Worm (Caenorhabditis elegans) whole organism, late embryonic: ENCODE measurements around the gene Y42H9AR.4.

Source experiments
- C08G9.2 ChIP-seq: sonication (generic microtip); optimal IDR thresholded peaks from 2 replicates; lab custom pipeline; 2016; ENCODE audit warnings: mild to moderate bottlenecking, missing genetic modification characterization, moderate library complexity, missing compliant biosample characterization
- K02D7.2 ChIP-seq: sonication (generic microtip); optimal IDR thresholded peaks from 2 replicates; lab custom pipeline; 2017; ENCODE audit warnings: mild to moderate bottlenecking, missing genetic modification characterization, missing compliant biosample characterization
- Y22D7AL.16 ChIP-seq: sonication (generic microtip); optimal IDR thresholded peaks from 2 replicates; lab custom pipeline; 2016; ENCODE audit warnings: missing genetic modification characterization, missing compliant biosample characterization
- ceh-14 ChIP-seq: sonication (generic microtip); optimal IDR thresholded peaks from 2 replicates; lab custom pipeline; 2016; ENCODE audit warnings: missing genotype, missing genetic modification characterization, missing compliant biosample characterization
- ceh-18 ChIP-seq: sonication (generic microtip); optimal IDR thresholded peaks from 2 replicates; lab custom pipeline; 2016; ENCODE audit warnings: missing genetic modification characterization, missing compliant biosample characterization
- ceh-22 ChIP-seq: sonication (generic microtip); optimal IDR thresholded peaks from 2 replicates; lab custom pipeline; 2017; ENCODE audit warnings: missing biosample characterization, missing genetic modification characterization
- ceh-30 ChIP-seq: fragments of 150-350 bp; optimal IDR thresholded peaks from 2 replicates; lab custom pipeline; 2014; ENCODE audit warnings: missing biosample characterization, missing genetic modification characterization
- ceh-31 ChIP-seq: sonication (generic microtip); optimal IDR thresholded peaks from 2 replicates; lab custom pipeline; 2016; ENCODE audit warnings: missing genetic modification characterization, missing compliant biosample characterization
- ceh-34 ChIP-seq: sonication (generic microtip); optimal IDR thresholded peaks from 2 replicates; lab custom pipeline; 2016; ENCODE audit warnings: mild to moderate bottlenecking, missing genetic modification characterization, missing compliant biosample characterization
- ceh-45 ChIP-seq: fragments of 200-800 bp; sonication (Bioruptor generic); IDR thresholded peaks from 2 replicates; pipeline ENCODE4 v1.3.6; 2022; ENCODE audit warnings: missing genetic modification reagents, missing genetic modification characterization, missing compliant biosample characterization
- ceh-48 ChIP-seq: sonication (generic microtip); optimal IDR thresholded peaks from 2 replicates; lab custom pipeline; 2016; ENCODE audit warnings: missing genetic modification characterization, inconsistent platforms, missing compliant biosample characterization
- ceh-6 ChIP-seq: fragments of 200-800 bp; sonication (Bioruptor generic); optimal IDR thresholded peaks from 2 replicates; lab custom pipeline; 2018; ENCODE audit warnings: mild to moderate bottlenecking, missing genetic modification characterization, missing compliant biosample characterization
- elt-2 ChIP-seq: sonication (generic microtip); optimal IDR thresholded peaks from 2 replicates; lab custom pipeline; 2016; ENCODE audit warnings: missing genetic modification reagents, missing genetic modification characterization, missing compliant biosample characterization
- elt-4 ChIP-seq: sonication (generic microtip); optimal IDR thresholded peaks from 2 replicates; lab custom pipeline; 2016; ENCODE audit warnings: missing genetic modification characterization, missing compliant biosample characterization
- fax-1 ChIP-seq: sonication (generic microtip); optimal IDR thresholded peaks from 2 replicates; lab custom pipeline; 2016; ENCODE audit warnings: missing genotype, missing genetic modification characterization, missing compliant biosample characterization
- fkh-10 ChIP-seq: fragments of 150-350 bp; optimal IDR thresholded peaks from 2 replicates; lab custom pipeline; 2014; ENCODE audit warnings: missing biosample characterization, missing genetic modification reagents, missing genetic modification characterization
- hlh-13 ChIP-seq: fragments of 200-800 bp; sonication (Bioruptor generic); optimal IDR thresholded peaks from 2 replicates; lab custom pipeline; 2018; ENCODE audit warnings: mild to moderate bottlenecking, missing genetic modification characterization, missing compliant biosample characterization
- hlh-30 ChIP-seq: sonication (generic microtip); optimal IDR thresholded peaks from 2 replicates; lab custom pipeline; 2017; ENCODE audit warnings: antibody characterized with exemption, missing genetic modification characterization, missing compliant biosample characterization; ENCODE audit not compliant: insufficient read depth
- lim-6 ChIP-seq: sonication (generic microtip); optimal IDR thresholded peaks from 2 replicates; lab custom pipeline; 2016; ENCODE audit warnings: missing genetic modification characterization, missing compliant biosample characterization
- lin-11 ChIP-seq: fragments of 200-800 bp; sonication (Bioruptor generic); optimal IDR thresholded peaks from 2 replicates; lab custom pipeline; 2018; ENCODE audit warnings: mild to moderate bottlenecking, missing genetic modification characterization, missing compliant biosample characterization
- madf-2 ChIP-seq: sonication (generic microtip); optimal IDR thresholded peaks from 2 replicates; lab custom pipeline; 2017; ENCODE audit warnings: missing genetic modification characterization, missing compliant biosample characterization
- mec-3 ChIP-seq: sonication (generic microtip); optimal IDR thresholded peaks from 2 replicates; lab custom pipeline; 2016; ENCODE audit warnings: borderline replicate concordance, missing genetic modification characterization, missing compliant biosample characterization
- nfya-1 ChIP-seq: sonication (generic microtip); optimal IDR thresholded peaks from 2 replicates; lab custom pipeline; 2017; ENCODE audit warnings: missing genetic modification characterization, mild to moderate bottlenecking, missing compliant biosample characterization, antibody characterized with exemption, moderate library complexity
- nhr-11 ChIP-seq: fragments of 150-350 bp; optimal IDR thresholded peaks from 2 replicates; lab custom pipeline; 2014; ENCODE audit warnings: missing biosample characterization, missing genetic modification characterization
- nhr-232 ChIP-seq: sonication (generic microtip); optimal IDR thresholded peaks from 2 replicates; lab custom pipeline; 2016; ENCODE audit warnings: missing genetic modification characterization, missing compliant biosample characterization
- odd-2 ChIP-seq: sonication (generic microtip); optimal IDR thresholded peaks from 2 replicates; lab custom pipeline; 2017; ENCODE audit warnings: antibody characterized with exemption, mild to moderate bottlenecking, missing genetic modification characterization, missing compliant biosample characterization
- pax-1 ChIP-seq: fragments of 150-350 bp; optimal IDR thresholded peaks from 2 replicates; lab custom pipeline; 2014; ENCODE audit warnings: missing biosample characterization, missing genetic modification characterization
- pqm-1 ChIP-seq: sonication (generic microtip); optimal IDR thresholded peaks from 2 replicates; lab custom pipeline; 2016; ENCODE audit warnings: missing genetic modification characterization, missing compliant biosample characterization
- ref-2 ChIP-seq: sonication (generic microtip); optimal IDR thresholded peaks from 2 replicates; lab custom pipeline; 2016; ENCODE audit warnings: missing genetic modification characterization, missing compliant biosample characterization
- rnt-1 ChIP-seq: sonication (generic microtip); optimal IDR thresholded peaks from 2 replicates; lab custom pipeline; 2016; ENCODE audit warnings: missing genetic modification characterization, missing compliant biosample characterization
- sdc-2 ChIP-seq: sonication (generic microtip); optimal IDR thresholded peaks from 2 replicates; lab custom pipeline; 2016; ENCODE audit warnings: missing genotype, missing genetic modification characterization, missing compliant biosample characterization
- tbx-2 ChIP-seq: sonication (generic microtip); optimal IDR thresholded peaks from 2 replicates; lab custom pipeline; 2016; ENCODE audit warnings: missing genetic modification characterization, missing compliant biosample characterization
- unc-42 ChIP-seq: sonication (generic microtip); optimal IDR thresholded peaks from 2 replicates; lab custom pipeline; 2016; ENCODE audit warnings: missing genotype, missing genetic modification characterization, missing compliant biosample characterization
- unc-55 ChIP-seq: sonication (generic microtip); optimal IDR thresholded peaks from 2 replicates; lab custom pipeline; 2017; ENCODE audit warnings: missing biosample characterization, missing genetic modification reagents, missing genetic modification characterization
- ztf-16 ChIP-seq: sonication (generic microtip); optimal IDR thresholded peaks from 2 replicates; lab custom pipeline; 2017; ENCODE audit warnings: missing genetic modification characterization, missing compliant biosample characterization

Gene Y42H9AR.4

DNA sequence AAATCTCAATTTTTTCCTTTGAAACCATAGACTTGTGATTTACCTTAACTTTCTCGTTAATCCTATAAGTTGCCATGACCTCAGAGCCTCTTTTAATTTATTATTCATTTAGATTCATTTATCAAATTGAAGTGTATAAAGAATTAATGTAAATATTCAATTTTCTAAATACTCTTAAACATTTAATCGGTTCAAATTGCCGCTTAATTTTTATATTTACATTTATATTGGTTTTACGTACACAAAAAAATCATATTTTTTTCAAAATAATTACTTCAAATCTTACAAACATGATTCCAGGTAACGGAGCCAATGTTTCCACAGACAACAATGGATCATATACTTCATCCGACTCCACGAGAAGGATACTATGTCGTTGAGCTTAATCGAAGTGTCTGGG lies 36.5 kb upstream of the Y42H9AR.4 start, which contains the start of gene pmk-1:
pmk-1 (plus strand) TSS at position 301 of the 400 bp plus-strand sequence.
- TF ChIP-seq mec-3, result no peak
- no peak for TF ChIP-seq ztf-16 (tag; lab: Kevin White, UChicago)
- no peak for TF ChIP-seq ceh-30
- TF ChIP-seq ceh-31 (tag; lab: Kevin White, UChicago), result no peak
- no peak for TF ChIP-seq pqm-1 (tag; lab: Kevin White, UChicago)
- TF ChIP-seq nhr-232 (tag; lab: Kevin White, UChicago), result no peak
- TF ChIP-seq lin-11 (tag; lab: Kevin White, UChicago), result no peak
- TF ChIP-seq ref-2 (tag; lab: Kevin White, UChicago), result no peak
- TF ChIP-seq K02D7.2 (tag; lab: Kevin White, UChicago), result no peak
- TF ChIP-seq madf-2 (tag; lab: Kevin White, UChicago), result no peak
- no peak for TF ChIP-seq Y22D7AL.16 (tag; lab: Kevin White, UChicago)
- TF ChIP-seq fkh-10 (GFP tag; lab: Kevin White, UChicago), result no peak
- TF ChIP-seq ceh-45 (GFP tag; lab: Robert Waterston, UW), result no peak
- TF ChIP-seq ceh-48 (tag; lab: Kevin White, UChicago), result no peak
- TF ChIP-seq odd-2 (tag; lab: Kevin White, UChicago), result no peak
- TF ChIP-seq ceh-22 (tag; lab: Kevin White, UChicago), result no peak
- no peak for TF ChIP-seq nhr-11 (tag; lab: Kevin White, UChicago)
- no peak for TF ChIP-seq elt-2 (tag; lab: Kevin White, UChicago)
- no peak for TF ChIP-seq lim-6 (tag; lab: Kevin White, UChicago)
- TF ChIP-seq fax-1, result no peak

- peak; percentile 91 for TF ChIP-seq hlh-30
- TF ChIP-seq sdc-2, result no peak
- no peak for TF ChIP-seq nhr-232 (tag; lab: Kevin White, UChicago)
- TF ChIP-seq pax-1 (tag; lab: Kevin White, UChicago), result no peak
- TF ChIP-seq nfya-1 (tag; lab: Kevin White, UChicago), result peak; percentile 10
- TF ChIP-seq hlh-13 (GFP tag; lab: Kevin White, UChicago), result no peak
Observed at ce11 chrIV:8146283-8146682, 34.3 kb upstream of the Y42H9AR.4 start.

ce11 chrIV:8144341-8144740 lies 32.3 kb upstream of the Y42H9AR.4 start:
- no peak for TF ChIP-seq ceh-6
- TF ChIP-seq, all 69 proteins: peak for 0

ce11 chrIV:8142735-8143550 lies 30.9 kb upstream of the Y42H9AR.4 start, which contains the start of gene pmk-2:
Gene pmk-2, plus strand, starts transcription at chrIV:8143500.
- TF ChIP-seq ceh-14 (tag; lab: Kevin White, UChicago) (peak; percentile 6), unc-42 (peak; percentile 49), pqm-1 (tag; lab: Kevin White, UChicago) (no peak)

ce11 chrIV:8138984-8139383 lies 27.0 kb upstream of the Y42H9AR.4 start, which contains the start of gene pmk-3:
Gene pmk-3, plus strand, starts transcription at chrIV:8139219.
- no peak for TF ChIP-seq hlh-13 (GFP tag; lab: Kevin White, UChicago)
- TF ChIP-seq, all 69 proteins: peak for 0

ce11 chrIV:8136548-8136947 lies 24.5 kb upstream of the Y42H9AR.4 start:
- TF ChIP-seq elt-4 (no peak), hlh-30 (no peak)

DNA sequence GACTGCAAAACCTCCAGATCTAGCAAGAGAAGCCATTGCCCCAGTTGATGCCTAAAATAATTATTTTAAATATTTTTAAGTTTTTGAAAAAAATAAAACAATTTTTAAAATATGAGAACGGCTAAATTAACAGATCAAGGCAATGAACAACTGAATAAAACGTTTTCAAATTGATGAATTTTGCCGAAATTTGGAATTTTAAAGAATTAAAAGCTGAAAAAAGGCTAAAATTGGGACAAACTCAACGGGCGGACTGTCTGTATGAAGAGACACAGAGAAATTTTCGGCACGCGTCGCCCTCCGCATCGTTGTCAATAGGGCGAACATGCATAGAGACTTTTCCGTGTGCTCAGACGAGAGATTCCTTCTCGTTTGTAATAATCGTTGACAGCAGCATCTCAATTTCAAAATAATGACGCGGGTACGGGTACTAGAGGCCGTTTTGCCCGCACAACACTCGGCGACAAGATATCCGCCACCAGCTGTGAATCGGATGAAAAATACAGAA lies 24.0 kb upstream of the Y42H9AR.4 start, which contains the start of the genes isp-1 and islo-1:
isp-1 (minus strand) TSS at position 51 of the 508 bp plus-strand sequence.
islo-1 (plus strand) TSS at position 385 of the 508 bp plus-strand sequence.
- TF ChIP-seq ceh-48 (tag; lab: Kevin White, UChicago), result no peak
- TF ChIP-seq hlh-30, result peak; percentile 41
- TF ChIP-seq unc-55 (GFP tag; lab: Kevin White, UChicago), result peak; percentile 17
- TF ChIP-seq ceh-31 (tag; lab: Kevin White, UChicago), result peak; percentile 55
- peak; percentile 60 for TF ChIP-seq nfya-1 (tag; lab: Kevin White, UChicago)
- peak; percentile 50 for TF ChIP-seq rnt-1 (tag; lab: Kevin White, UChicago)
- TF ChIP-seq C08G9.2 (tag; lab: Kevin White, UChicago), result no peak
- peak; percentile 55 for TF ChIP-seq tbx-2 (tag; lab: Kevin White, UChicago)
- peak; percentile 34 for TF ChIP-seq ceh-34 (tag; lab: Kevin White, UChicago)
- peak; percentile 56 for TF ChIP-seq ref-2 (tag; lab: Kevin White, UChicago)
- peak; percentile 36 for TF ChIP-seq elt-2 (tag; lab: Kevin White, UChicago)
- TF ChIP-seq ceh-14 (tag; lab: Kevin White, UChicago), result no peak
- TF ChIP-seq unc-42, result peak; percentile 4
- peak; percentile 79 for TF ChIP-seq ceh-18 (tag; lab: Kevin White, UChicago)
- TF ChIP-seq, all 69 proteins: peak for 11
